Fruit fly (Drosophila melanogaster): Measurements from ENCODE around the gene CG31140.
A peak's percentile ranks its signal among the peaks of the same experiment; 100 is the strongest.

CG31140 gene

dm6 chr3R:23933684-23934575 is 29.1 kb upstream of the CG31140 start, which contains the start of gene CG5854 (continued):
- TF ChIP-seq CG13296 (GFP tag; optimal IDR thresholded peaks at IDR 0.05): peak; percentile 30
- TF ChIP-seq gem (tag; optimal IDR thresholded peaks at IDR 0.05): peak; percentile 79
- TF ChIP-seq CG3838 (GFP tag; optimal IDR thresholded peaks at IDR 0.05): peak; percentile 21
- TF ChIP-seq CG10543 (GFP tag; optimal IDR thresholded peaks at IDR 0.05): peak; percentile 34
- TF ChIP-seq sens (GFP tag): peak; percentile 96
- no peak for TF ChIP-seq lov (optimal IDR thresholded peaks at IDR 0.05)
- peak; percentile 88 for TF ChIP-seq lov (GFP tag; IDR thresholded peaks at IDR 0.05)
- TF ChIP-seq NC2β (GFP tag; optimal IDR thresholded peaks at IDR 0.05): peak; percentile 75
- TF ChIP-seq ro (GFP tag; IDR thresholded peaks at IDR 0.05): peak; percentile 32; the same call in 1 of the 2 replicates
- peak; percentile 77 for TF ChIP-seq CG11456 (GFP tag; IDR thresholded peaks at IDR 0.05)
- no peak for TF ChIP-seq eve (GFP tag; optimal IDR thresholded peaks at IDR 0.05)
- TF ChIP-seq CG12942 (GFP tag; optimal IDR thresholded peaks at IDR 0.05): peak; percentile 50
- 0 out of 3 replicates have a peak, but pooled peaks have one; percentile 58 for TF ChIP-seq C15 (GFP tag; IDR thresholded peaks at IDR 0.05)
- TF ChIP-seq chif (GFP tag; optimal IDR thresholded peaks at IDR 0.05): peak; percentile 31 to 75
- 0 out of 2 replicates have a peak, but pooled peaks have one; percentile 42 for TF ChIP-seq CG6272 (GFP tag; IDR thresholded peaks at IDR 0.05)
- TF ChIP-seq CG1233 (GFP tag; optimal IDR thresholded peaks at IDR 0.05): peak; percentile 66
- TF ChIP-seq ash1 (GFP tag; optimal IDR thresholded peaks at IDR 0.05): no peak

dm6 chr3R:23938564-23939122 is 24.3 kb upstream of the CG31140 start:
- TF ChIP-seq exex (tag; optimal IDR thresholded peaks at IDR 0.05) (peak; percentile 88), sug (tag; optimal IDR thresholded peaks at IDR 0.05) (peak; percentile 62), Bteb2 (GFP tag; optimal IDR thresholded peaks at IDR 0.05) (no peak), cwo (GFP tag; optimal IDR thresholded peaks at IDR 0.05) (peak; percentile 39), CG10431 (GFP tag; optimal IDR thresholded peaks at IDR 0.05) (peak; percentile 9), CG12769 (tag; optimal IDR thresholded peaks at IDR 0.05) (peak; percentile 40), Mrtf (GFP tag; IDR thresholded peaks at IDR 0.05) (no peak), Pdp1 (GFP tag; optimal IDR thresholded peaks at IDR 0.05) (peak in 1 of 2 experiments; percentile 93), CG17385 (GFP tag; optimal IDR thresholded peaks at IDR 0.05) (peak; percentile 28), CG10543 (GFP tag; optimal IDR thresholded peaks at IDR 0.05) (peak; percentile 34), pros (GFP tag; optimal IDR thresholded peaks at IDR 0.05) (peak; percentile 52), CG6854 (GFP tag; optimal IDR thresholded peaks at IDR 0.05) (peak; percentile 27), mirr (GFP tag; optimal IDR thresholded peaks at IDR 0.05) (peak; percentile 42), Fer2 (tag; optimal IDR thresholded peaks at IDR 0.05) (no peak), lab (GFP tag; optimal IDR thresholded peaks at IDR 0.05) (no peak), zen2 (GFP tag; IDR thresholded peaks at IDR 0.05; ENCODE audit: partially characterized antibody) (no peak), br (optimal IDR thresholded peaks at IDR 0.05) (no peak), CG5180 (GFP tag; optimal IDR thresholded peaks at IDR 0.05) (peak; percentile 1), CG34376 (GFP tag; optimal IDR thresholded peaks at IDR 0.05) (peak; percentile 77), E2f2 (GFP tag; IDR thresholded peaks at IDR 0.05) (peak; percentile 13; the same call in 1 of the 2 replicates), GATAe (GFP tag; conservative IDR thresholded peaks at IDR 0.05) (peak; percentile 25; the same call in 1 of the 2 replicates), CG2678 (tag; optimal IDR thresholded peaks at IDR 0.05) (peak; percentile 3), chm (GFP tag; IDR thresholded peaks at IDR 0.05) (0 out of 2 replicates have a peak, but pooled peaks have one; percentile 12), HLH4C (GFP tag; IDR thresholded peaks at IDR 0.05; ENCODE audit: partially characterized antibody) (no peak), CG12071 (GFP tag; optimal IDR thresholded peaks at IDR 0.05) (peak; percentile 19)

All from whole organism, embryonic.